Worm (Caenorhabditis elegans) whole organism, late embryonic: ENCODE data around the gene wdr-31.

ENCODE experiments used
- K09A11.1 ChIP-seq: sonication (generic microtip); optimal IDR thresholded peaks from 2 replicates; lab custom pipeline; 2017; ENCODE audit warnings: antibody characterized with exemption, mild to moderate bottlenecking, missing genetic modification characterization, missing compliant biosample characterization; ENCODE audit not compliant: insufficient read depth
- T23F11.4 ChIP-seq: fragments of 200-800 bp; sonication (Bioruptor generic); optimal IDR thresholded peaks from 2 replicates; lab custom pipeline; 2018; ENCODE audit warnings: mild to moderate bottlenecking, missing genetic modification characterization, missing compliant biosample characterization
- Y22D7AL.16 ChIP-seq: sonication (generic microtip); optimal IDR thresholded peaks from 2 replicates; lab custom pipeline; 2016; ENCODE audit warnings: missing genetic modification characterization, missing compliant biosample characterization
- ahr-1 ChIP-seq: sonication (generic microtip); optimal IDR thresholded peaks from 2 replicates; lab custom pipeline; 2016; ENCODE audit warnings: missing genetic modification characterization, missing compliant biosample characterization
- ceh-18 ChIP-seq: sonication (generic microtip); optimal IDR thresholded peaks from 2 replicates; lab custom pipeline; 2016; ENCODE audit warnings: missing genetic modification characterization, missing compliant biosample characterization
- ceh-2 ChIP-seq: sonication (generic microtip); optimal IDR thresholded peaks from 2 replicates; lab custom pipeline; 2016; ENCODE audit warnings: missing genotype, missing genetic modification characterization, missing compliant biosample characterization
- ceh-30 ChIP-seq: fragments of 150-350 bp; optimal IDR thresholded peaks from 2 replicates; lab custom pipeline; 2014; ENCODE audit warnings: missing biosample characterization, missing genetic modification characterization
- ceh-34 ChIP-seq: sonication (generic microtip); optimal IDR thresholded peaks from 2 replicates; lab custom pipeline; 2016; ENCODE audit warnings: mild to moderate bottlenecking, missing genetic modification characterization, missing compliant biosample characterization
- ceh-45 ChIP-seq: fragments of 200-800 bp; sonication (Bioruptor generic); IDR thresholded peaks from 2 replicates; pipeline ENCODE4 v1.3.6; 2022; ENCODE audit warnings: missing genetic modification reagents, missing genetic modification characterization, missing compliant biosample characterization
- ceh-6 ChIP-seq: fragments of 200-800 bp; sonication (Bioruptor generic); optimal IDR thresholded peaks from 2 replicates; lab custom pipeline; 2018; ENCODE audit warnings: mild to moderate bottlenecking, missing genetic modification characterization, missing compliant biosample characterization
- che-1 ChIP-seq: sonication (generic microtip); optimal IDR thresholded peaks from 2 replicates; lab custom pipeline; 2016; ENCODE audit warnings: mild to moderate bottlenecking, missing genetic modification characterization, missing compliant biosample characterization
- dmd-4 ChIP-seq: sonication (generic microtip); optimal IDR thresholded peaks from 2 replicates; lab custom pipeline; 2016; ENCODE audit warnings: borderline replicate concordance, missing genetic modification characterization, missing compliant biosample characterization
- dve-1 ChIP-seq: sonication (generic microtip); optimal IDR thresholded peaks from 2 replicates; lab custom pipeline; 2017; ENCODE audit warnings: antibody characterized with exemption, mild to moderate bottlenecking, missing genetic modification characterization, missing compliant biosample characterization
- elt-2 ChIP-seq: sonication (generic microtip); optimal IDR thresholded peaks from 2 replicates; lab custom pipeline; 2016; ENCODE audit warnings: missing genetic modification reagents, missing genetic modification characterization, missing compliant biosample characterization
- ets-4 ChIP-seq: sonication (generic microtip); optimal IDR thresholded peaks from 2 replicates; lab custom pipeline; 2016; ENCODE audit warnings: missing genetic modification characterization, missing compliant biosample characterization
- gmeb-2 ChIP-seq: sonication (generic microtip); optimal IDR thresholded peaks from 2 replicates; lab custom pipeline; 2016; ENCODE audit warnings: missing genetic modification characterization, inconsistent platforms, missing compliant biosample characterization
- hlh-13 ChIP-seq: fragments of 200-800 bp; sonication (Bioruptor generic); optimal IDR thresholded peaks from 2 replicates; lab custom pipeline; 2018; ENCODE audit warnings: mild to moderate bottlenecking, missing genetic modification characterization, missing compliant biosample characterization
- hlh-30 ChIP-seq: sonication (generic microtip); optimal IDR thresholded peaks from 2 replicates; lab custom pipeline; 2017; ENCODE audit warnings: antibody characterized with exemption, missing genetic modification characterization, missing compliant biosample characterization; ENCODE audit not compliant: insufficient read depth
- hlh-6 ChIP-seq: sonication (generic microtip); optimal IDR thresholded peaks from 2 replicates; lab custom pipeline; 2016; ENCODE audit warnings: missing genotype, missing genetic modification characterization, missing compliant biosample characterization
- hlh-8 ChIP-seq: sonication (generic microtip); optimal IDR thresholded peaks from 2 replicates; lab custom pipeline; 2016; ENCODE audit warnings: missing genotype, missing genetic modification characterization, missing compliant biosample characterization
- nfya-1 ChIP-seq: sonication (generic microtip); optimal IDR thresholded peaks from 2 replicates; lab custom pipeline; 2017; ENCODE audit warnings: missing genetic modification characterization, mild to moderate bottlenecking, missing compliant biosample characterization, antibody characterized with exemption, moderate library complexity
- nhr-232 ChIP-seq: sonication (generic microtip); optimal IDR thresholded peaks from 2 replicates; lab custom pipeline; 2016; ENCODE audit warnings: missing genetic modification characterization, missing compliant biosample characterization
- odd-2 ChIP-seq: sonication (generic microtip); optimal IDR thresholded peaks from 2 replicates; lab custom pipeline; 2017; ENCODE audit warnings: antibody characterized with exemption, mild to moderate bottlenecking, missing genetic modification characterization, missing compliant biosample characterization
- pag-3 ChIP-seq: sonication (generic microtip); optimal IDR thresholded peaks from 2 replicates; lab custom pipeline; 2016; ENCODE audit warnings: missing compliant biosample characterization, missing genetic modification characterization, borderline replicate concordance
- pat-9 ChIP-seq: fragments of 200-800 bp; sonication (Bioruptor generic); optimal IDR thresholded peaks from 2 replicates; lab custom pipeline; 2018; ENCODE audit warnings: mild to moderate bottlenecking, missing genetic modification characterization, moderate library complexity, missing compliant biosample characterization
- pha-4 ChIP-seq: fragments of 150-350 bp; optimal IDR thresholded peaks from 2 replicates; lab custom pipeline; 2018; ENCODE audit warnings: missing biosample characterization, missing genetic modification reagents, missing genetic modification characterization
- ref-2 ChIP-seq: sonication (generic microtip); optimal IDR thresholded peaks from 2 replicates; lab custom pipeline; 2016; ENCODE audit warnings: missing genetic modification characterization, missing compliant biosample characterization
- rnt-1 ChIP-seq: sonication (generic microtip); optimal IDR thresholded peaks from 2 replicates; lab custom pipeline; 2016; ENCODE audit warnings: missing genetic modification characterization, missing compliant biosample characterization
- syd-9 ChIP-seq: sonication (generic microtip); optimal IDR thresholded peaks from 2 replicates; lab custom pipeline; 2016; ENCODE audit warnings: mild to moderate bottlenecking, missing genetic modification characterization, moderate library complexity, missing compliant biosample characterization
- unc-3 ChIP-seq, 2 experiments: fragments of 200-800 bp in 1 of 2; sonication (Bioruptor generic) in 1 of 2; sonication (generic microtip) in 1 of 2; conservative IDR thresholded peaks in 1 of 2; optimal IDR thresholded peaks in 1 of 2; 2 replicates each; pipeline versions ENCODE4 v1.3.6 to Lab custom; 2016 to 2022; ENCODE audit warnings: missing compliant biosample characterization in 2 of 2, missing genetic modification characterization in 2 of 2, missing genetic modification reagents in 1 of 2
- unc-42 ChIP-seq: sonication (generic microtip); optimal IDR thresholded peaks from 2 replicates; lab custom pipeline; 2016; ENCODE audit warnings: missing genotype, missing genetic modification characterization, missing compliant biosample characterization
- zip-5 ChIP-seq: sonication (generic microtip); optimal IDR thresholded peaks from 2 replicates; lab custom pipeline; 2016; ENCODE audit warnings: missing genetic modification characterization, missing compliant biosample characterization
- ztf-16 ChIP-seq: sonication (generic microtip); optimal IDR thresholded peaks from 2 replicates; lab custom pipeline; 2017; ENCODE audit warnings: missing genetic modification characterization, missing compliant biosample characterization

The wdr-31 gene

ce11 chrII:2736938-2737337, 1.8 kb upstream of the wdr-31 start:
- TF ChIP-seq ets-4 (tag; lab: Kevin White, UChicago) (no peak), gmeb-2 (tag; lab: Kevin White, UChicago) (no peak), hlh-6 (tag; lab: Kevin White, UChicago) (peak; percentile 37), hlh-30 (tag; lab: Kevin White, UChicago) (no peak), pha-4 (tag; lab: Kevin White, UChicago) (no peak), dmd-4 (tag; lab: Kevin White, UChicago) (peak; percentile 9), unc-42 (tag; lab: Kevin White, UChicago) (no peak), K09A11.1 (tag; lab: Kevin White, UChicago) (no peak), odd-2 (tag; lab: Kevin White, UChicago) (no peak), ceh-34 (tag; lab: Kevin White, UChicago) (no peak), ref-2 (tag; lab: Kevin White, UChicago) (peak; percentile 4), ceh-18 (no peak), ahr-1 (no peak), rnt-1 (tag; lab: Kevin White, UChicago) (no peak), hlh-8 (tag; lab: Kevin White, UChicago) (no peak), ceh-2 (no peak), ceh-6 (GFP tag; lab: Kevin White, UChicago) (no peak)

- TF ChIP-seq T23F11.4 (GFP tag; lab: Kevin White, UChicago) = no peak
- no peak for TF ChIP-seq nhr-232 (tag; lab: Kevin White, UChicago)
- no peak for TF ChIP-seq ceh-30 (tag; lab: Kevin White, UChicago)
- no peak for TF ChIP-seq unc-3 (GFP tag; conservative IDR thresholded peaks at IDR 0.05; lab: Robert Waterston, UW)
- no peak for TF ChIP-seq unc-3 (tag; optimal IDR thresholded peaks at IDR 0.05; lab: Kevin White, UChicago)
- TF ChIP-seq pha-4 (tag; lab: Kevin White, UChicago) = no peak
Observed at ce11 chrII:2736156-2736728, 1.1 kb upstream of the wdr-31 start, which contains the start of gene T05A8.8. T05A8.8 (plus strand) TSS chrII:2736678.

ce11 chrII:2735644-2736043, 552 bp upstream of the wdr-31 start:
- TF ChIP-seq unc-3 (GFP tag; conservative IDR thresholded peaks at IDR 0.05; lab: Robert Waterston, UW) (no peak), unc-3 (tag; optimal IDR thresholded peaks at IDR 0.05; lab: Kevin White, UChicago) (no peak), syd-9 (tag; lab: Kevin White, UChicago) (no peak), pag-3 (no peak), pat-9 (no peak), ceh-30 (tag; lab: Kevin White, UChicago) (no peak), ceh-45 (GFP tag; lab: Robert Waterston, UW) (no peak), dmd-4 (tag; lab: Kevin White, UChicago) (no peak), odd-2 (tag; lab: Kevin White, UChicago) (no peak), che-1 (tag; lab: Kevin White, UChicago) (no peak), zip-5 (no peak), hlh-13 (GFP tag; lab: Kevin White, UChicago) (no peak), ztf-16 (no peak), nhr-232 (tag; lab: Kevin White, UChicago) (no peak)
- TF ChIP-seq, all 69 proteins: peak for 0

- TF ChIP-seq nfya-1 (peak; percentile 49), elt-2 (no peak), Y22D7AL.16 (tag; lab: Kevin White, UChicago) (no peak)
Observed at ce11 chrII:2734735-2735134, 357 bp downstream of the wdr-31 start.

- TF ChIP-seq pat-9 = no peak
- TF ChIP-seq dve-1 = peak; percentile 82
Observed at ce11 chrII:2734266-2734665, 826 bp downstream of the wdr-31 start.
